Fruit fly (Drosophila melanogaster) whole organism, wandering third instar larva: ENCODE results near the gene GramD1B.

Experiments used
- GATAd ChIP-seq: sonication (Bioruptor generic); optimal IDR thresholded peaks from 2 replicates; lab custom pipeline; 2016; ENCODE audit warnings: missing biosample characterization, missing genetic modification characterization
- Hr78 ChIP-seq: fragments of >200 bp; optimal IDR thresholded peaks from 2 replicates; lab custom pipeline; 2017; ENCODE audit warnings: missing biosample characterization, missing genetic modification characterization
- Jra ChIP-seq: sonication (Bioruptor generic); optimal IDR thresholded peaks from 2 replicates; lab custom pipeline; 2016; ENCODE audit warnings: missing biosample characterization, missing genetic modification characterization
- OdsH ChIP-seq: fragments of 200-800 bp; sonication (Bioruptor generic); optimal IDR thresholded peaks from 2 replicates; lab custom pipeline; 2016; ENCODE audit warnings: missing biosample characterization, mild to moderate bottlenecking, missing genetic modification characterization
- Rel ChIP-seq, 2 experiments: fragments of 200-800 bp; sonication (Bioruptor generic) in 1 of 2; optimal IDR thresholded peaks; 2 replicates in 1 of 2; 3 replicates in 1 of 2; lab custom pipeline; 2016 to 2019; ENCODE audit warnings: mild to moderate bottlenecking in 2 of 2, missing biosample characterization in 2 of 2, missing genetic modification characterization in 2 of 2, moderate library complexity in 1 of 2
- Sp1 ChIP-seq: fragments of 200-800 bp; sonication (Bioruptor generic); optimal IDR thresholded peaks from 3 replicates; lab custom pipeline; 2019; ENCODE audit warnings: missing biosample characterization, mild to moderate bottlenecking, missing genetic modification characterization, moderate library complexity
- br ChIP-seq: fragments of 200-800 bp; sonication (Bioruptor generic); optimal IDR thresholded peaks from 2 replicates; lab custom pipeline; 2016; ENCODE audit warnings: missing biosample characterization, missing genetic modification characterization
- dmrt93B ChIP-seq: fragments of 200-800 bp; sonication (Bioruptor generic); optimal IDR thresholded peaks from 2 replicates; lab custom pipeline; 2018; ENCODE audit warnings: missing biosample characterization, mild to moderate bottlenecking, missing genetic modification characterization
- fru ChIP-seq: fragments of 200-800 bp; sonication (Bioruptor generic); optimal IDR thresholded peaks from 3 replicates; lab custom pipeline; 2016; ENCODE audit warnings: missing biosample characterization, mild to moderate bottlenecking, missing genetic modification characterization
- h ChIP-seq: fragments of 200-800 bp; sonication (Bioruptor generic); optimal IDR thresholded peaks from 3 replicates; lab custom pipeline; 2016; ENCODE audit warnings: missing biosample characterization, mild to moderate bottlenecking, missing genetic modification characterization
- psq ChIP-seq: fragments of 200-800 bp; sonication (Bioruptor generic); optimal IDR thresholded peaks from 3 replicates; lab custom pipeline; 2017; ENCODE audit warnings: missing biosample characterization, mild to moderate bottlenecking, missing genetic modification characterization, moderate library complexity
- usp ChIP-seq: fragments of >200 bp; optimal IDR thresholded peaks from 2 replicates; lab custom pipeline; 2017; ENCODE audit warnings: missing biosample characterization, missing genetic modification characterization

dm6 chr2L:3375611-3376010 is 2.4 kb upstream of the GramD1B start, which contains the start of gene CG15412:
- no peak for TF ChIP-seq h (GFP tag; lab: Kevin White, UChicago)
- TF ChIP-seq psq: no peak
- TF ChIP-seq OdsH (GFP tag; lab: Kevin White, UChicago): no peak
- no peak for TF ChIP-seq br (GFP tag; lab: Kevin White, UChicago)
- no peak for TF ChIP-seq Rel (GFP tag; optimal IDR thresholded peaks at IDR 0.05; lab: Kevin White, UChicago)
- TF ChIP-seq Rel (tag; optimal IDR thresholded peaks at IDR 0.05; lab: Kevin White, UChicago): no peak
- TF ChIP-seq usp (GFP tag; lab: Kevin White, UChicago): no peak
- TF ChIP-seq Sp1: no peak
- TF ChIP-seq fru (GFP tag; lab: Kevin White, UChicago): no peak
- TF ChIP-seq GATAd (GFP tag; lab: Kevin White, UChicago): no peak
- TF ChIP-seq dmrt93B (GFP tag; lab: Kevin White, UChicago): no peak
- TF ChIP-seq Hr78 (GFP tag; lab: Kevin White, UChicago): no peak
- no peak for TF ChIP-seq Jra (GFP tag; lab: Kevin White, UChicago)
